Worm (Caenorhabditis elegans) whole organism, L1 larva: ENCODE data around the gene R160.2.
A peak's percentile ranks its signal among the peaks of the same experiment; 100 is the strongest.

Source experiments
- C04F5.9 ChIP-seq: sonication (generic microtip); optimal IDR thresholded peaks from 2 replicates; lab custom pipeline; 2016; ENCODE audit warnings: missing genetic modification characterization, missing compliant biosample characterization
- aly-2 ChIP-seq: fragments of 150-350 bp; optimal IDR thresholded peaks from 2 replicates; lab custom pipeline; 2014; ENCODE audit warnings: missing biosample characterization, missing genetic modification characterization
- ama-1 ChIP-seq: fragments of 150-350 bp; optimal IDR thresholded peaks from 2 replicates; lab custom pipeline; 2014
- ceh-8 ChIP-seq: fragments of 200-800 bp; sonication (Bioruptor generic); optimal IDR thresholded peaks from 2 replicates; lab custom pipeline; 2018; ENCODE audit warnings: mild to moderate bottlenecking, missing genetic modification characterization, moderate library complexity, missing compliant biosample characterization
- ceh-82 ChIP-seq, 3 experiments: fragments of 150-350 bp in 1 of 3; sonication (generic microtip) in 2 of 3; optimal IDR thresholded peaks; 2 replicates each; lab custom pipeline; 2014 to 2017; ENCODE audit warnings: missing biosample characterization in 3 of 3, missing genetic modification characterization in 3 of 3
- ceh-88 ChIP-seq: fragments of 200-800 bp; sonication (Bioruptor generic); IDR thresholded peaks from 2 replicates; pipeline ENCODE4 v1.3.6; 2022; ENCODE audit warnings: missing genetic modification characterization, missing compliant biosample characterization
- ceh-90 ChIP-seq: sonication (generic microtip); optimal IDR thresholded peaks from 2 replicates; lab custom pipeline; 2016; ENCODE audit warnings: missing genetic modification characterization, missing compliant biosample characterization
- ces-1 ChIP-seq: fragments of 150-350 bp; optimal IDR thresholded peaks from 2 replicates; lab custom pipeline; 2014; ENCODE audit warnings: missing biosample characterization, missing genetic modification reagents, missing genetic modification characterization
- dpl-1 ChIP-seq, 3 experiments: fragments of 150-350 bp in 2 of 3; sonication (generic microtip) in 1 of 3; optimal IDR thresholded peaks; 2 replicates each; lab custom pipeline; 2014 to 2017; ENCODE audit warnings: missing biosample characterization in 3 of 3, missing genetic modification characterization in 3 of 3, missing genetic modification reagents in 3 of 3
- dsc-1 ChIP-seq: sonication (generic microtip); optimal IDR thresholded peaks from 2 replicates; lab custom pipeline; 2016; ENCODE audit warnings: mild to moderate bottlenecking, missing genetic modification characterization, missing compliant biosample characterization
- efl-1 ChIP-seq, 4 experiments: fragments of 150-350 bp; optimal IDR thresholded peaks in 3 of 4; peaks in 1 of 4; 1 replicate in 1 of 4; 2 replicates in 3 of 4; lab custom pipeline; 2014; ENCODE audit warnings: missing biosample characterization in 2 of 4, missing genetic modification characterization in 2 of 4, missing genetic modification reagents in 2 of 4
- elt-2 ChIP-seq: sonication (generic microtip); optimal IDR thresholded peaks from 2 replicates; lab custom pipeline; 2016; ENCODE audit warnings: missing genetic modification characterization, mild to moderate bottlenecking, inconsistent platforms, missing compliant biosample characterization, missing genetic modification reagents
- fkh-10 ChIP-seq: sonication (generic microtip); optimal IDR thresholded peaks from 2 replicates; lab custom pipeline; 2017; ENCODE audit warnings: missing biosample characterization, missing genetic modification reagents, missing genetic modification characterization
- fos-1 ChIP-seq: fragments of 150-350 bp; optimal IDR thresholded peaks from 2 replicates; lab custom pipeline; 2014; ENCODE audit warnings: missing biosample characterization, missing genetic modification characterization
- hlh-17 ChIP-seq: fragments of 200-800 bp; sonication (Bioruptor generic); optimal IDR thresholded peaks from 2 replicates; lab custom pipeline; 2018; ENCODE audit warnings: missing genetic modification characterization, mild to moderate bottlenecking, missing compliant biosample characterization, moderate library complexity, borderline replicate concordance
- hlh-4 ChIP-seq: sonication (generic microtip); optimal IDR thresholded peaks from 2 replicates; lab custom pipeline; 2016; ENCODE audit warnings: mild to moderate bottlenecking, missing genetic modification characterization, missing compliant biosample characterization
- lin-13 ChIP-seq: fragments of 150-350 bp; optimal IDR thresholded peaks from 2 replicates; lab custom pipeline; 2014; ENCODE audit warnings: missing biosample characterization, missing genetic modification reagents, missing genetic modification characterization
- lin-14 ChIP-seq: fragments of 200-800 bp; sonication (Bioruptor generic); optimal IDR thresholded peaks from 2 replicates; lab custom pipeline; 2018; ENCODE audit warnings: mild to moderate bottlenecking, missing genetic modification characterization, moderate library complexity, missing compliant biosample characterization
- lin-35 ChIP-seq, 2 experiments: fragments of 150-350 bp; optimal IDR thresholded peaks; 2 replicates each; lab custom pipeline; 2014; ENCODE audit warnings: missing biosample characterization in 2 of 2, missing genetic modification characterization in 2 of 2, missing genetic modification reagents in 2 of 2
- nhr-11 ChIP-seq: fragments of 150-350 bp; optimal IDR thresholded peaks from 2 replicates; lab custom pipeline; 2014; ENCODE audit warnings: missing biosample characterization, missing genetic modification characterization
- nhr-12 ChIP-seq: sonication (generic microtip); optimal IDR thresholded peaks from 2 replicates; lab custom pipeline; 2017; ENCODE audit warnings: missing biosample characterization, missing genetic modification characterization
- nhr-20 ChIP-seq: sonication (generic microtip); optimal IDR thresholded peaks from 2 replicates; lab custom pipeline; 2016; ENCODE audit warnings: mild to moderate bottlenecking, missing genetic modification characterization, missing compliant biosample characterization
- nhr-76 ChIP-seq: sonication (generic microtip); optimal IDR thresholded peaks from 2 replicates; lab custom pipeline; 2017; ENCODE audit warnings: missing biosample characterization, missing genetic modification characterization
- nhr-85 ChIP-seq: sonication (generic microtip); peaks from one replicate; lab custom pipeline; 2016; ENCODE audit warnings: missing genetic modification characterization, inconsistent platforms, missing compliant biosample characterization
- pag-3 ChIP-seq: sonication (generic microtip); optimal IDR thresholded peaks from 2 replicates; lab custom pipeline; 2017; ENCODE audit warnings: missing genetic modification characterization, mild to moderate bottlenecking, missing compliant biosample characterization, antibody characterized with exemption, borderline replicate concordance; ENCODE audit not compliant: insufficient read depth
- snpc-4 ChIP-seq: fragments of 150-350 bp; optimal IDR thresholded peaks from 2 replicates; lab custom pipeline; 2014; ENCODE audit warnings: missing biosample characterization, missing genetic modification characterization
- snu-23 ChIP-seq: sonication (generic microtip); optimal IDR thresholded peaks from 2 replicates; lab custom pipeline; 2016; ENCODE audit warnings: missing genetic modification characterization, missing compliant biosample characterization
- tlp-1 ChIP-seq: fragments of 150-350 bp; optimal IDR thresholded peaks from 2 replicates; lab custom pipeline; 2014; ENCODE audit warnings: missing biosample characterization, missing genetic modification characterization
- unc-130 ChIP-seq: fragments of 150-350 bp; optimal IDR thresholded peaks from 2 replicates; lab custom pipeline; 2017; ENCODE audit warnings: missing biosample characterization, missing genetic modification characterization, inconsistent platforms
- unc-30 ChIP-seq: sonication (generic microtip); optimal IDR thresholded peaks from 2 replicates; lab custom pipeline; 2017; ENCODE audit warnings: missing biosample characterization, missing genetic modification characterization
- unc-86 ChIP-seq: sonication (generic microtip); optimal IDR thresholded peaks from 2 replicates; lab custom pipeline; 2016; ENCODE audit warnings: missing genetic modification characterization, missing compliant biosample characterization
- vab-15 ChIP-seq: sonication (generic microtip); optimal IDR thresholded peaks from 2 replicates; lab custom pipeline; 2017; ENCODE audit warnings: missing genotype, mild to moderate bottlenecking, missing genetic modification characterization, missing compliant biosample characterization
- zag-1 ChIP-seq: fragments of 150-350 bp; optimal IDR thresholded peaks from 2 replicates; lab custom pipeline; 2014; ENCODE audit warnings: missing biosample characterization, missing genetic modification characterization
- zip-4 ChIP-seq: fragments of 200-800 bp; sonication (Bioruptor generic); optimal IDR thresholded peaks from 2 replicates; lab custom pipeline; 2018; ENCODE audit warnings: mild to moderate bottlenecking, missing genetic modification characterization, moderate library complexity, missing compliant biosample characterization
- ztf-11 ChIP-seq, 2 experiments: sonication (generic microtip); optimal IDR thresholded peaks; 2 replicates each; lab custom pipeline; 2016 to 2017; ENCODE audit warnings: missing genetic modification characterization in 2 of 2, missing biosample characterization in 1 of 2, missing compliant biosample characterization in 1 of 2

R160.2 gene

DNA sequence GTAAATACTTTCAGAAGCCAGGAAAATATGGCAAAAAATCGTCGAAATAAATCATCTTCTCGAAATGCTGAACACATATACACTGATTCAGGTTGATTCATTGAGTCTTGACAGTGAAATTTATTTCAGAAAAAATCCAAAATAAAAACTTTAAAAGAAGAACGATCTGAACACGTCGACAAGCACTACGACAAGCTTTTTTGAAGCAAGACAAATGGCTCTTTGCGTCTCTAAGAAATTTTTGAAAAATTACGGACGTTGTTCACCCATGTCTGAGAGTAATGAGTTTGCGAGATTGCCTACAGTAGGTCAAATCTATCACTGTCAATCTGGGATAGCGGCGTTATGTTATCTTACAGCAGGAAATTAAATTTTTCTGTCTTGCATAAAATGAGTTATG lies at the start of gene R160.2:
R160.2 (minus strand) TSS at position 101 of the 400 bp plus-strand sequence.
- TF ChIP-seq snu-23 (no peak), ztf-11 (tag; optimal IDR thresholded peaks at IDR 0.05; lab: Kevin White, UChicago) (no peak), nhr-76 (no peak), hlh-17 (GFP tag; lab: Kevin White, UChicago) (no peak), zag-1 (tag; lab: Kevin White, UChicago) (no peak), ceh-8 (no peak), ces-1 (GFP tag; lab: Kevin White, UChicago) (no peak), ceh-82 (tag; optimal IDR thresholded peaks at IDR 0.05; lab: Kevin White, UChicago) (no peak), dpl-1 (GFP tag; optimal IDR thresholded peaks at IDR 0.05; lab: Kevin White, UChicago) (no peak), vab-15 (tag; lab: Kevin White, UChicago) (no peak)

DNA sequence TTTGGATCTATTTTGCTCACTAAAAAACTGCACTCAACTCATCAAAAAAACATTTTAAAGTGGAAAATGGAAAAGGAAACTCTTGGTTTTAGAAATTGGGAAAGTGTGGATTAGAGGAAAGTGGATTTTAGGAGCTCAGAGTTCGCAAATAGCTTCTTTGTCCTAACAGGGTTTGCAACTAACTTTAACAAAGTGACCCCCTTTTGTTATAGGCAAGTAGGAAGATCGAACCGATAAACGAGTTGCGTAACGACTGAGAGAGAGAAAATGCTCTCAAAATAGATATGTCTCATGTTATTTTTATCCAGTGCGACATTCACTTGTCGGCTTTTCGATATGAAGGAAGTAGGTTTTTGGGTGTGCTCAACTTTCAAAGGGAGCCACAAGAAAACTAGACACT lies 49.8 kb upstream of the R160.2 start:
- TF ChIP-seq fos-1: no peak
- peak; percentile 22 for TF ChIP-seq nhr-85
- TF ChIP-seq fkh-10 (GFP tag; lab: Kevin White, UChicago): peak; percentile 77
- no peak for TF ChIP-seq efl-1 (optimal IDR thresholded peaks at IDR 0.05; lab: Kevin White, UChicago)
- peak in 1 of 2 experiments; percentile 60 for TF ChIP-seq efl-1 (GFP tag; optimal IDR thresholded peaks at IDR 0.05 in 1 of 2; lab: Kevin White, UChicago)

- peak; percentile 29 for TF ChIP-seq lin-14 (GFP tag; lab: Kevin White, UChicago)
- TF ChIP-seq unc-30 (tag; lab: Kevin White, UChicago): no peak
- no peak for TF ChIP-seq nhr-12
- no peak for TF ChIP-seq aly-2
These were observed 47.6 kb upstream of the R160.2 start for ce11 chrX:4424254-4424653.

DNA sequence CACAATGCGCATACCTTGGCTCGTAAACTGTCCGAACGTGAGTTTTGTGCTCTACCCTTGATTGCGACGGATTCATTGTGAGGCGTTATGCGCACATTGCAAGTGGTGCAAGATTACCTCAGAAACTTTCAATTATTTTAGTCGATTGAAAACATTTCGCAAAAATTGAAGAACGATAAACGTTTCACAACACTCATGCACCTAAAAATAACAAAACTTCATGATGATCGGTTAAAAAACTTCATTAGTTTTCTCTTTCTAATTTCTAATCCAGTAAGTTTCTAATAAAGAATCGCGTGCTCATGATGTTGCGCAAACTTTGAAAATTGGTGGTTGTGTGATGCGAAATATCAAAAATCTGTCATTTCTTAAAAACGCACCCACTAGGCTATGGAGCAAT lies 42.0 kb upstream of the R160.2 start, which contains the start of gene dop-1:
dop-1 (minus strand) TSS at position 101 of the 400 bp plus-strand sequence.
- TF ChIP-seq nhr-12 (no peak), dsc-1 (tag; lab: Kevin White, UChicago) (no peak), hlh-4 (tag; lab: Kevin White, UChicago) (no peak), zag-1 (tag; lab: Kevin White, UChicago) (no peak), fos-1 (no peak), efl-1 (optimal IDR thresholded peaks at IDR 0.05; lab: Kevin White, UChicago) (no peak), efl-1 (GFP tag; optimal IDR thresholded peaks at IDR 0.05 in 1 of 2; lab: Kevin White, UChicago) (no peak)

DNA sequence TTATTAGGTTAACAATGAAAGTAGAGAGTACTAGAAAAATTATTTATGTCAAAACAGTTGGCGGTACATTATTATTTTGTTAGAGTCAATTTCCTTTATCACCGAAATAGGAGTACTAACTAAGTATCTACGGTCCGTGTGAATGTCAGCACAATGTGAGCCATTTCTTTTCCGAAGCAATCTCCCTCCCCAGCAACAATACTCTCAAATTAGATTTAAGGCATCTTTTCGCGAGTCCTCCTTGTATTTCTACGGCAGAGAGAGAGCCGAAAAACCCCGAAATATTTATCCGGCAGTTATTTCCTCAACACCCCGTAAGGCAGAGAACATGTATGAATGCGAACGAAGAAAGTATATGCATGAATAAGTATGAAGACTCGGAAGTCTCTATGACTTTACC lies 38.6 kb upstream of the R160.2 start:
- TF ChIP-seq lin-14 (GFP tag; lab: Kevin White, UChicago) (peak; percentile 17), elt-2 (tag; lab: Kevin White, UChicago) (no peak), dpl-1 (GFP tag; optimal IDR thresholded peaks at IDR 0.05; lab: Kevin White, UChicago) (no peak), ceh-90 (tag; lab: Kevin White, UChicago) (no peak), fkh-10 (GFP tag; lab: Kevin White, UChicago) (peak; percentile 28)

ce11 chrX:4413206-4413605 lies 36.5 kb upstream of the R160.2 start:
- no peak for TF ChIP-seq pag-3 (tag; lab: Kevin White, UChicago)
- TF ChIP-seq nhr-11 (tag; lab: Kevin White, UChicago): no peak
- no peak for TF ChIP-seq nhr-20 (tag; lab: Kevin White, UChicago)
- TF ChIP-seq zip-4 (GFP tag; lab: Kevin White, UChicago): no peak
- no peak for TF ChIP-seq tlp-1
- TF ChIP-seq fkh-10 (GFP tag; lab: Kevin White, UChicago): no peak
- no peak for TF ChIP-seq unc-130
- TF ChIP-seq unc-86 (tag; lab: Kevin White, UChicago): no peak
- TF ChIP-seq dsc-1 (tag; lab: Kevin White, UChicago): no peak
- no peak for TF ChIP-seq ama-1 (lab: Kevin White, UChicago)
- no peak for TF ChIP-seq lin-35 (GFP tag; optimal IDR thresholded peaks at IDR 0.05; lab: Kevin White, UChicago)
- no peak for TF ChIP-seq ztf-11 (tag; optimal IDR thresholded peaks at IDR 0.05; lab: Kevin White, UChicago)
- TF ChIP-seq fos-1: no peak
- no peak for TF ChIP-seq lin-13 (GFP tag; lab: Kevin White, UChicago)
- no peak for TF ChIP-seq C04F5.9 (tag; lab: Kevin White, UChicago)
- TF ChIP-seq hlh-4 (tag; lab: Kevin White, UChicago): no peak
- no peak for TF ChIP-seq snpc-4 (tag; lab: Kevin White, UChicago)
- TF ChIP-seq ceh-88 (GFP tag; lab: Robert Waterston, UW): no peak
